Fruit fly (Drosophila melanogaster) whole organism, adult: ENCODE data around the gene Mulk.

Source experiments
- CG11617 ChIP-seq: fragments of 200-800 bp; sonication (Bioruptor generic); optimal IDR thresholded peaks from 2 replicates; lab custom pipeline; 2017; ENCODE audit warnings: mild to moderate bottlenecking, missing biosample characterization, missing genetic modification reagents, missing genetic modification characterization
- CG12768 ChIP-seq: fragments of 200-800 bp; sonication (Bioruptor generic); optimal IDR thresholded peaks from 2 replicates; lab custom pipeline; 2017; ENCODE audit warnings: missing biosample characterization, missing genetic modification characterization, mild to moderate bottlenecking, moderate library complexity, missing genetic modification reagents
- CG1620 ChIP-seq: fragments of 200-800 bp; sonication (Bioruptor generic); optimal IDR thresholded peaks from 2 replicates; lab custom pipeline; 2016; ENCODE audit warnings: missing biosample characterization, missing genetic modification characterization
- CG33017 ChIP-seq: fragments of 200-800 bp; sonication (Bioruptor generic); optimal IDR thresholded peaks from 2 replicates; lab custom pipeline; 2018; ENCODE audit warnings: missing biosample characterization, mild to moderate bottlenecking, missing genetic modification characterization, moderate library complexity
- CG7045 ChIP-seq: fragments of 200-800 bp; sonication (Bioruptor generic); optimal IDR thresholded peaks from 2 replicates; lab custom pipeline; 2017; ENCODE audit warnings: missing biosample characterization, mild to moderate bottlenecking, missing genetic modification characterization
- CG7101 ChIP-seq: fragments of 200-800 bp; sonication (Bioruptor generic); optimal IDR thresholded peaks from 2 replicates; lab custom pipeline; 2018; ENCODE audit warnings: missing biosample characterization, mild to moderate bottlenecking, missing genetic modification characterization, moderate library complexity
- Clk ChIP-seq: fragments of 200-800 bp; sonication (Bioruptor generic); optimal IDR thresholded peaks from 2 replicates; lab custom pipeline; 2017; ENCODE audit warnings: missing biosample characterization, missing genetic modification characterization
- Crg-1 ChIP-seq: fragments of 200-800 bp; sonication (Bioruptor generic); optimal IDR thresholded peaks from 2 replicates; lab custom pipeline; 2016; ENCODE audit warnings: missing biosample characterization, missing genetic modification characterization
- Mnt ChIP-seq: fragments of 200-800 bp; sonication (Bioruptor generic); optimal IDR thresholded peaks from 2 replicates; lab custom pipeline; 2016; ENCODE audit warnings: missing biosample characterization, mild to moderate bottlenecking, missing genetic modification characterization
- bab1 ChIP-seq: fragments of 200-800 bp; sonication (Bioruptor generic); optimal IDR thresholded peaks from 3 replicates; lab custom pipeline; 2019; ENCODE audit warnings: missing biosample characterization, mild to moderate bottlenecking, missing genetic modification characterization, moderate library complexity
- kay ChIP-seq: fragments of 200-800 bp; sonication (Bioruptor generic); peaks from one replicate; lab custom pipeline; 2016; ENCODE audit warnings: missing biosample characterization, missing genetic modification characterization, borderline replicate concordance
- ovo ChIP-seq: fragments of 200-800 bp; sonication (Bioruptor generic); optimal IDR thresholded peaks from 2 replicates; lab custom pipeline; 2016; ENCODE audit warnings: missing biosample characterization, missing genetic modification characterization

dm6 chr2L:10221387-10221705 is 48.5 kb upstream of the Mulk start:
- TF ChIP-seq ovo = no peak
- TF ChIP-seq kay (GFP tag; lab: Kevin White, UChicago) = no peak
- TF ChIP-seq CG12768 (GFP tag; lab: Kevin White, UChicago) = no peak
- TF ChIP-seq Crg-1 (GFP tag; lab: Kevin White, UChicago) = no peak
- TF ChIP-seq Mnt (GFP tag; lab: Kevin White, UChicago) = no peak
- no peak for TF ChIP-seq CG11617 (GFP tag; lab: Kevin White, UChicago)
- no peak for TF ChIP-seq CG7045 (GFP tag; lab: Kevin White, UChicago)
- no peak for TF ChIP-seq CG33017 (tag; lab: Kevin White, UChicago)
- TF ChIP-seq CG7101 (tag; lab: Kevin White, UChicago) = no peak
- no peak for TF ChIP-seq Clk (GFP tag; lab: Kevin White, UChicago)
- TF ChIP-seq bab1 (GFP tag; lab: Kevin White, UChicago) = no peak
- TF ChIP-seq CG1620 (GFP tag; lab: Kevin White, UChicago) = no peak
